Worm (Caenorhabditis elegans): ENCODE measurements around the gene F27D9.7.

ce11 chrX:7703863-7704262 lies 33.3 kb upstream of the F27D9.7 start:
- TF ChIP-seq lin-13 (GFP tag; optimal IDR thresholded peaks at IDR 0.05) (no peak), ama-1 (optimal IDR thresholded peaks at IDR 0.05) (no peak), nhr-11 (tag; optimal IDR thresholded peaks at IDR 0.05) (no peak), skn-1 (tag; optimal IDR thresholded peaks at IDR 0.05) (no peak), unc-62 (GFP tag; optimal IDR thresholded peaks at IDR 0.05) (no peak)

Data from whole organism, L2 larva.